Fruit fly (Drosophila melanogaster) whole organism, embryonic: Measurements from ENCODE around the gene Sptz.

Source experiments
- CG12744 ChIP-seq: fragments of 200-800 bp; sonication (Bioruptor generic); optimal IDR thresholded peaks from 2 replicates; lab custom pipeline; 2016; ENCODE audit warnings: missing biosample characterization, missing genetic modification characterization
- CG17186 ChIP-seq: fragments of 200-800 bp; sonication (Bioruptor generic); optimal IDR thresholded peaks from 3 replicates; lab custom pipeline; 2017; ENCODE audit warnings: missing biosample characterization, missing genetic modification reagents, missing genetic modification characterization
- CG18476 ChIP-seq: fragments of 200-800 bp; sonication (Bioruptor generic); optimal IDR thresholded peaks from 2 replicates; lab custom pipeline; 2016; ENCODE audit warnings: missing biosample characterization, mild to moderate bottlenecking, missing genetic modification characterization
- CG7556 ChIP-seq: fragments of 200-800 bp; sonication (Bioruptor generic); optimal IDR thresholded peaks from 2 replicates; lab custom pipeline; 2017; ENCODE audit warnings: missing biosample characterization, mild to moderate bottlenecking, missing genetic modification characterization
- Dip2 ChIP-seq: fragments of 200-800 bp; sonication (Bioruptor generic); IDR thresholded peaks from 2 replicates; pipeline ENCODE4 v1.3.6; 2022; ENCODE audit warnings: missing biosample characterization, missing genetic modification characterization
- ro ChIP-seq: fragments of 200-800 bp; sonication (Bioruptor generic); IDR thresholded peaks from 2 replicates; pipeline ENCODE4 v1.3.6; 2022; ENCODE audit warnings: missing biosample characterization, missing genetic modification characterization

- TF ChIP-seq CG18476 (GFP tag; lab: Kevin White, UChicago): no peak
- TF ChIP-seq ro: 0 out of 2 replicates have a peak, but pooled peaks have one; percentile 37
- no peak for TF ChIP-seq CG7556 (GFP tag; lab: Kevin White, UChicago)
- peak; percentile 73 for TF ChIP-seq CG12744 (GFP tag; lab: Kevin White, UChicago)
- peak; percentile 59 for TF ChIP-seq CG17186 (GFP tag; lab: Kevin White, UChicago)
- no peak for TF ChIP-seq Dip2 (GFP tag; lab: Robert Waterston, UW)
These were observed 29.1 kb upstream of the Sptz start for dm6 chr3R:11392805-11393204.
